Worm (Caenorhabditis elegans): ENCODE measurements around the gene glb-29.

Gene glb-29

DNA sequence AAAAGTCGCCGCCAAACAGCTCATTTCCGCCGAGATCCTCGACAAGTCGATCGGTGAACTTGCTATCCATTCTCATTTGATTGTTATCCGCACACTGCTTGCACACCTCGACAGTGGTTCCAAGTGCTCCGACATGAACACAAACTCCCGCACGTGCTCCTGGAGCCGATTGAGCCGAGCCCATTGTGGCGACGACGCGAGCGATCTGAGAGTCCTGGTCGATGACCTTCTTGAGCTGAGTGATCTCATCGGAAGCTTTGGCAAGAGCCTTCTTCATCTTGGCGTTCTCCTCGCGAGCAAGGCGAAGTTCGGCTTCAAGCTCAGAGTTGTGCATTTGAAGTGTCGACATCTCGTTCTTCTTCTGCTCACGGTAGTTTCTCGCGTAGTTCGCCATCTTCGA, 30.4 kb upstream of the glb-29 start:
- TF ChIP-seq ZK337.2 (GFP tag; IDR thresholded peaks at IDR 0.05) (0 out of 2 replicates have a peak, but pooled peaks have one; percentile 5), lim-7 (GFP tag; IDR thresholded peaks at IDR 0.05) (no peak), T26A8.4 (GFP tag; IDR thresholded peaks at IDR 0.05) (0 out of 2 replicates have a peak, but pooled peaks have one; percentile 46), ceh-44 (GFP tag; IDR thresholded peaks at IDR 0.05) (no peak), arid-1 (GFP tag; conservative IDR thresholded peaks at IDR 0.05) (no peak; the same call in 1 of the 2 replicates), madf-5 (GFP tag; IDR thresholded peaks at IDR 0.05) (no peak), set-16 (GFP tag; IDR thresholded peaks at IDR 0.05) (peak; percentile 85), gei-8 (GFP tag; optimal IDR thresholded peaks at IDR 0.05) (no peak), aha-1 (tag) (peak; percentile 32), dmd-9 (GFP tag; IDR thresholded peaks at IDR 0.05) (no peak), nhr-25 (tag; optimal IDR thresholded peaks at IDR 0.05; ENCODE audit: borderline replicate concordance, insufficient read depth) (no peak)

DNA sequence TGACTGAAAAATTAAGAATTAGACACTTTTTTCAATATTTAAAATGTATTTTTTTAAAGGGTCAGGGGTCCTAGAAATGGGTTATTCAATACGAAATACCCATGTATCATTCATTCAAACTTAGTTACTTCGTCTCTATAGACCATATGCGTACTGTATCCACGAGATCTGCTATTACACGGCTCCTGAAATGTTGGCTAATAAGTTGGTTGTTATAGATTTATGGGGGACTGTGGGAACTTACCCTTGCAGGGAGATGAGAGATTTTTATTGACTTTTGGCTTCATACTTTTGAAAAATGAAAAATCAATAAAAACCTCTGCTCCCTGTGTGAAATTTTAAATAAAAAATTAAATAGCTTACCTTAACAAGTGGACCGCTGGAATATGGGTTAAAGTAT, 30.0 kb upstream of the glb-29 start:
- TF ChIP-seq ceh-20 (GFP tag; IDR thresholded peaks at IDR 0.05) (no peak), ceh-28 (tag; optimal IDR thresholded peaks at IDR 0.05) (peak; percentile 13), nhr-42 (GFP tag; IDR thresholded peaks at IDR 0.05) (0 out of 2 replicates have a peak, but pooled peaks have one; percentile 20), mes-2 (tag; optimal IDR thresholded peaks at IDR 0.05; ENCODE audit: poor library complexity, severe bottlenecking) (no peak), daf-19 (GFP tag; conservative IDR thresholded peaks at IDR 0.05) (peak; percentile 47; the same call in 1 of the 2 replicates), dmd-6 (GFP tag; IDR thresholded peaks at IDR 0.05) (no peak)

ce11 chrII:11979449-11980095, 29.3 kb upstream of the glb-29 start, which contains the start of the genes ash-2 and Y17G7B.20:
Gene ash-2, plus strand, starts transcription at chrII:11979838.
Gene Y17G7B.20, minus strand, starts transcription at chrII:11979844.
- no peak for TF ChIP-seq gei-8 (GFP tag; optimal IDR thresholded peaks at IDR 0.05)
- TF ChIP-seq nhr-77 (tag; optimal IDR thresholded peaks at IDR 0.05), result no peak
- peak; percentile 7; the same call in 1 of the 2 replicates for TF ChIP-seq dmd-6 (GFP tag; IDR thresholded peaks at IDR 0.05)
- TF ChIP-seq F26F4.8 (GFP tag; conservative IDR thresholded peaks at IDR 0.05), result no peak
- 0 out of 2 replicates have a peak, but pooled peaks have one; percentile 16 for TF ChIP-seq snpc-1.2 (GFP tag; IDR thresholded peaks at IDR 0.05)
- peak; percentile 5 for TF ChIP-seq jun-1 (tag; optimal IDR thresholded peaks at IDR 0.05)
- TF ChIP-seq arid-1 (GFP tag; conservative IDR thresholded peaks at IDR 0.05), result 0 out of 2 replicates have a peak, but pooled peaks have one; percentile 14
- TF ChIP-seq aha-1 (tag), result peak; percentile 96
- no peak for TF ChIP-seq ama-1 (optimal IDR thresholded peaks at IDR 0.05)
- TF ChIP-seq Y5F2A.4 (GFP tag; optimal IDR thresholded peaks at IDR 0.05), result no peak
- TF ChIP-seq mxl-2 (GFP tag; conservative IDR thresholded peaks at IDR 0.05), result no peak
- TF ChIP-seq rbr-2 (tag; optimal IDR thresholded peaks at IDR 0.05), result no peak
- peak; percentile 59 for TF ChIP-seq mes-2 (tag; optimal IDR thresholded peaks at IDR 0.05; ENCODE audit: poor library complexity, severe bottlenecking)

- TF ChIP-seq nhr-10 (tag; optimal IDR thresholded peaks at IDR 0.05), result no peak
- peak; percentile 0 for TF ChIP-seq ztf-7 (tag; optimal IDR thresholded peaks at IDR 0.05)
- peak; percentile 93 for TF ChIP-seq sdz-12 (GFP tag; optimal IDR thresholded peaks at IDR 0.05)
- peak in 1 of 2 experiments; percentile 43 for TF ChIP-seq mdl-1 (tag; optimal IDR thresholded peaks at IDR 0.05)
- TF ChIP-seq F49E8.2 (tag; optimal IDR thresholded peaks at IDR 0.05; ENCODE audit: borderline replicate concordance), result peak; percentile 42
- TF ChIP-seq Y48G9A.11 (GFP tag; IDR thresholded peaks at IDR 0.05), result peak; percentile 88
- TF ChIP-seq T26A8.4 (GFP tag; IDR thresholded peaks at IDR 0.05), result no peak
- TF ChIP-seq mdt-29 (GFP tag; IDR thresholded peaks at IDR 0.05), result peak; percentile 91
- TF ChIP-seq Y5F2A.4 (GFP tag; optimal IDR thresholded peaks at IDR 0.05), result no peak
- TF ChIP-seq lin-1 (GFP tag; IDR thresholded peaks at IDR 0.05), result peak; percentile 69; the same call in 1 of the 2 replicates
- TF ChIP-seq dmd-9 (GFP tag; IDR thresholded peaks at IDR 0.05), result peak; percentile 84
- no peak for TF ChIP-seq aly-2 (tag; optimal IDR thresholded peaks at IDR 0.05)
- peak in 1 of 2 experiments; percentile 88 for TF ChIP-seq hif-1 (tag; optimal IDR thresholded peaks at IDR 0.05)
- peak; percentile 89 for TF ChIP-seq T20F7.1 (GFP tag; optimal IDR thresholded peaks at IDR 0.05)
- peak; percentile 73 for TF ChIP-seq lin-13 (GFP tag; optimal IDR thresholded peaks at IDR 0.05)
- TF ChIP-seq unc-62 (GFP tag; optimal IDR thresholded peaks at IDR 0.05 in 1 of 2), result peak in 1 of 2 experiments; percentile 3
- no peak for TF ChIP-seq unc-62 (tag; optimal IDR thresholded peaks at IDR 0.05)
- TF ChIP-seq unc-39 (tag; optimal IDR thresholded peaks at IDR 0.05), result no peak
- peak; percentile 59; the same call in 1 of the 2 replicates for TF ChIP-seq snpc-1.2 (GFP tag; IDR thresholded peaks at IDR 0.05)
- no peak for TF ChIP-seq gei-8 (GFP tag; optimal IDR thresholded peaks at IDR 0.05)
- no peak for TF ChIP-seq nhr-111 (GFP tag; optimal IDR thresholded peaks at IDR 0.05)
- TF ChIP-seq daf-16 (GFP tag; optimal IDR thresholded peaks at IDR 0.05), result peak; percentile 36 to 58
- peak; percentile 69 for TF ChIP-seq daf-16 (tag; optimal IDR thresholded peaks at IDR 0.05)
- TF ChIP-seq madf-5 (GFP tag; IDR thresholded peaks at IDR 0.05), result peak in 1 of 2 experiments; percentile 64; a peak in 1 of 4 replicates
- TF ChIP-seq arid-1 (GFP tag; conservative IDR thresholded peaks at IDR 0.05), result peak; percentile 88; the same call in 1 of the 2 replicates
These were observed 28.8 kb upstream of the glb-29 start for ce11 chrII:11980110-11980509.

All from whole organism, L4 larva.